Fruit fly (Drosophila melanogaster) whole organism, embryonic: ENCODE measurements around the gene woc.

ENCODE experiments used
- Ada2b ChIP-seq: fragments of 200-800 bp; sonication (Bioruptor generic); IDR thresholded peaks from 2 replicates; pipeline ENCODE4 v1.3.6; 2022; ENCODE audit warnings: missing biosample characterization, missing genetic modification characterization
- Aef1 ChIP-seq: fragments of 200-800 bp; sonication (Bioruptor generic); IDR thresholded peaks from 3 replicates; pipeline ENCODE4 v1.3.6; 2022; ENCODE audit warnings: missing biosample characterization, missing genetic modification characterization
- Atf-2 ChIP-seq: fragments of 200-800 bp; sonication (Bioruptor generic); optimal IDR thresholded peaks from 2 replicates; lab custom pipeline; 2016; ENCODE audit warnings: missing biosample characterization, missing genetic modification characterization
- Atf6 ChIP-seq: fragments of 200-800 bp; sonication (Bioruptor generic); IDR thresholded peaks from 2 replicates; pipeline ENCODE4 v1.3.6; 2022; ENCODE audit warnings: missing biosample characterization, missing genetic modification characterization
- CG10979 ChIP-seq: fragments of 200-800 bp; sonication (Bioruptor generic); optimal IDR thresholded peaks from 2 replicates; lab custom pipeline; 2018; ENCODE audit warnings: missing biosample characterization, mild to moderate bottlenecking, missing genetic modification characterization, moderate library complexity
- CG11085 ChIP-seq: fragments of 200-800 bp; sonication (Bioruptor generic); IDR thresholded peaks from 2 replicates; pipeline ENCODE4 v1.3.6; 2022; ENCODE audit warnings: missing biosample characterization, missing genetic modification characterization
- CG11456 ChIP-seq: fragments of 200-800 bp; sonication (Bioruptor generic); IDR thresholded peaks from 3 replicates; pipeline ENCODE4 v1.3.6; 2022; ENCODE audit warnings: missing biosample characterization, missing genetic modification characterization
- CG11560 ChIP-seq: fragments of 200-800 bp; sonication (Bioruptor generic); IDR thresholded peaks from 3 replicates; pipeline ENCODE4 v1.3.6; 2022; ENCODE audit warnings: missing biosample characterization, missing genetic modification characterization
- CG12769 ChIP-seq: fragments of 200-800 bp; sonication (Bioruptor generic); optimal IDR thresholded peaks from 2 replicates; lab custom pipeline; 2019; ENCODE audit warnings: missing biosample characterization, mild to moderate bottlenecking, missing genetic modification characterization, moderate library complexity
- CG14710 ChIP-seq: fragments of 200-800 bp; sonication (Bioruptor generic); optimal IDR thresholded peaks from 3 replicates; lab custom pipeline; 2019; ENCODE audit warnings: missing biosample characterization, mild to moderate bottlenecking, missing genetic modification characterization, moderate library complexity
- CG1529 ChIP-seq: fragments of 200-800 bp; sonication (Bioruptor generic); optimal IDR thresholded peaks from 3 replicates; lab custom pipeline; 2018; ENCODE audit warnings: missing biosample characterization, missing genetic modification characterization
- CG15696 ChIP-seq: fragments of 200-800 bp; sonication (Bioruptor generic); optimal IDR thresholded peaks from 2 replicates; lab custom pipeline; 2019; ENCODE audit warnings: missing biosample characterization, mild to moderate bottlenecking, missing genetic modification characterization, moderate library complexity
- CG16813 ChIP-seq: fragments of 200-800 bp; sonication (Bioruptor generic); IDR thresholded peaks from 3 replicates; pipeline ENCODE4 v1.3.6; 2022; ENCODE audit warnings: missing biosample characterization, missing genetic modification characterization; ENCODE audit not compliant: partially characterized antibody
- CG17359 ChIP-seq: fragments of 200-800 bp; sonication (Bioruptor generic); optimal IDR thresholded peaks from 3 replicates; lab custom pipeline; 2018; ENCODE audit warnings: missing biosample characterization, mild to moderate bottlenecking, missing genetic modification characterization, moderate library complexity
- CG17612 ChIP-seq: fragments of 200-800 bp; sonication (Bioruptor generic); IDR thresholded peaks from 2 replicates; pipeline ENCODE4 v1.3.6; 2022; ENCODE audit warnings: missing biosample characterization, missing genetic modification characterization
- CG2129 ChIP-seq: fragments of 200-800 bp; sonication (Bioruptor generic); IDR thresholded peaks from 2 replicates; pipeline ENCODE4 v1.3.6; 2022; ENCODE audit warnings: missing biosample characterization, missing genetic modification characterization; ENCODE audit not compliant: partially characterized antibody
- CG2202 ChIP-seq: fragments of 200-800 bp; sonication (Bioruptor generic); optimal IDR thresholded peaks from 2 replicates; lab custom pipeline; 2018; ENCODE audit warnings: missing biosample characterization, mild to moderate bottlenecking, missing genetic modification characterization
- CG32532 ChIP-seq: fragments of 200-800 bp; sonication (Bioruptor generic); IDR thresholded peaks from 2 replicates; pipeline ENCODE4 v1.3.6; 2022; ENCODE audit warnings: missing biosample characterization, missing genetic modification characterization
- CG32767 ChIP-seq: fragments of 200-800 bp; sonication (Bioruptor generic); IDR thresholded peaks from 2 replicates; pipeline ENCODE4 v1.3.6; 2022; ENCODE audit warnings: missing biosample characterization, missing genetic modification characterization
- CG33557 ChIP-seq: fragments of 200-800 bp; sonication (Bioruptor generic); optimal IDR thresholded peaks from 2 replicates; lab custom pipeline; 2019; ENCODE audit warnings: missing biosample characterization, mild to moderate bottlenecking, missing genetic modification characterization, moderate library complexity
- CG4854 ChIP-seq: fragments of 200-800 bp; sonication (Bioruptor generic); optimal IDR thresholded peaks from 2 replicates; lab custom pipeline; 2016; ENCODE audit warnings: missing biosample characterization, missing genetic modification characterization, inconsistent platforms
- CG6765 ChIP-seq: fragments of 200-800 bp; sonication (Bioruptor generic); optimal IDR thresholded peaks from 3 replicates; lab custom pipeline; 2017; ENCODE audit warnings: missing biosample characterization, mild to moderate bottlenecking, missing genetic modification characterization
- CG6813 ChIP-seq: fragments of 200-800 bp; sonication (Bioruptor generic); optimal IDR thresholded peaks from 2 replicates; lab custom pipeline; 2017; ENCODE audit warnings: missing biosample characterization, missing genetic modification characterization, mild to moderate bottlenecking, moderate library complexity, missing genetic modification reagents
- CrebB ChIP-seq: fragments of 200-800 bp; sonication (Bioruptor generic); optimal IDR thresholded peaks from 3 replicates; lab custom pipeline; 2018; ENCODE audit warnings: missing biosample characterization, mild to moderate bottlenecking, missing genetic modification characterization
- D19A ChIP-seq: fragments of 200-800 bp; optimal IDR thresholded peaks from 3 replicates; lab custom pipeline; 2019; ENCODE audit warnings: missing biosample characterization, mild to moderate bottlenecking, missing genetic modification characterization, moderate library complexity
- Dbx ChIP-seq: fragments of 200-800 bp; sonication (Bioruptor generic); IDR thresholded peaks from 3 replicates; pipeline ENCODE4 v1.3.6; 2022; ENCODE audit warnings: missing biosample characterization, missing genetic modification characterization
- Drgx ChIP-seq: fragments of 200-800 bp; sonication (Bioruptor generic); IDR thresholded peaks from 2 replicates; pipeline ENCODE4 v1.3.6; 2022; ENCODE audit warnings: missing biosample characterization, missing genetic modification characterization
- HLH3B ChIP-seq: fragments of 200-800 bp; sonication (Bioruptor generic); IDR thresholded peaks from 2 replicates; pipeline ENCODE4 v1.3.6; 2022; ENCODE audit warnings: missing biosample characterization, missing genetic modification characterization
- HmgD ChIP-seq: fragments of 200-800 bp; sonication (Bioruptor generic); optimal IDR thresholded peaks from 3 replicates; lab custom pipeline; 2016; ENCODE audit warnings: missing biosample characterization, missing genetic modification characterization
- Hsf ChIP-seq: fragments of 200-800 bp; sonication (Bioruptor generic); optimal IDR thresholded peaks from 3 replicates; lab custom pipeline; 2016; ENCODE audit warnings: missing biosample characterization, missing genetic modification characterization
- Myb ChIP-seq: fragments of 200-800 bp; sonication (Bioruptor generic); optimal IDR thresholded peaks from 2 replicates; lab custom pipeline; 2016; ENCODE audit warnings: missing biosample characterization, missing genetic modification characterization
- Nf-YB ChIP-seq: fragments of 200-800 bp; sonication (Bioruptor generic); optimal IDR thresholded peaks from 3 replicates; lab custom pipeline; 2019; ENCODE audit warnings: missing biosample characterization, mild to moderate bottlenecking, missing genetic modification characterization, moderate library complexity
- Optix ChIP-seq: fragments of 200-800 bp; sonication (Bioruptor generic); IDR thresholded peaks from 3 replicates; pipeline ENCODE4 v1.3.6; 2022; ENCODE audit warnings: missing biosample characterization, missing genetic modification characterization
- Ravus ChIP-seq: fragments of 200-800 bp; sonication (Bioruptor generic); IDR thresholded peaks from 2 replicates; pipeline ENCODE4 v1.3.6; 2022; ENCODE audit warnings: missing biosample characterization, missing genetic modification characterization
- Sox102F ChIP-seq: fragments of 200-800 bp; sonication (Bioruptor generic); optimal IDR thresholded peaks from 2 replicates; lab custom pipeline; 2018; ENCODE audit warnings: missing biosample characterization, mild to moderate bottlenecking, missing genetic modification characterization, moderate library complexity
- TFAM ChIP-seq: fragments of 200-800 bp; sonication (Bioruptor generic); optimal IDR thresholded peaks from 2 replicates; lab custom pipeline; 2017; ENCODE audit warnings: missing biosample characterization, missing genetic modification characterization, inconsistent platforms
- ara ChIP-seq: fragments of 200-800 bp; sonication (Bioruptor generic); IDR thresholded peaks from 2 replicates; pipeline ENCODE4 v1.3.6; 2022; ENCODE audit warnings: missing biosample characterization, missing genetic modification characterization
- croc ChIP-seq: fragments of 200-800 bp; sonication (Bioruptor generic); conservative IDR thresholded peaks from 3 replicates; pipeline ENCODE4 v1.3.6; 2022; ENCODE audit warnings: missing biosample characterization, missing genetic modification characterization
- dmrt11E ChIP-seq: fragments of 200-800 bp; sonication (Bioruptor generic); optimal IDR thresholded peaks from 3 replicates; lab custom pipeline; 2018; ENCODE audit warnings: missing biosample characterization, mild to moderate bottlenecking, missing genetic modification characterization, moderate library complexity
- fd3F ChIP-seq: fragments of 200-800 bp; sonication (Bioruptor generic); optimal IDR thresholded peaks from 2 replicates; lab custom pipeline; 2018; ENCODE audit warnings: missing biosample characterization, mild to moderate bottlenecking, missing genetic modification characterization, moderate library complexity
- fd96Cb ChIP-seq: fragments of 200-800 bp; sonication (Bioruptor generic); optimal IDR thresholded peaks from 2 replicates; lab custom pipeline; 2018; ENCODE audit warnings: missing biosample characterization, mild to moderate bottlenecking, missing genetic modification characterization, moderate library complexity
- fu2 ChIP-seq: fragments of 200-800 bp; sonication (Bioruptor generic); optimal IDR thresholded peaks from 2 replicates; lab custom pipeline; 2016; ENCODE audit warnings: missing biosample characterization, missing genetic modification characterization
- gcm ChIP-seq: fragments of 200-800 bp; sonication (Bioruptor generic); optimal IDR thresholded peaks from 2 replicates; lab custom pipeline; 2019; ENCODE audit warnings: missing biosample characterization, mild to moderate bottlenecking, missing genetic modification characterization, moderate library complexity
- phol ChIP-seq: fragments of 200-800 bp; sonication (Bioruptor generic); optimal IDR thresholded peaks from 3 replicates; lab custom pipeline; 2018; ENCODE audit warnings: missing biosample characterization, mild to moderate bottlenecking, missing genetic modification characterization, moderate library complexity
- pnt ChIP-seq: fragments of 200-800 bp; sonication (Bioruptor generic); optimal IDR thresholded peaks from 3 replicates; lab custom pipeline; 2016; ENCODE audit warnings: missing biosample characterization, missing genetic modification characterization
- ranshi ChIP-seq: fragments of 200-800 bp; sonication (Bioruptor generic); IDR thresholded peaks from 2 replicates; pipeline ENCODE4 v1.3.6; 2022; ENCODE audit warnings: missing biosample characterization, missing genetic modification characterization
- row ChIP-seq: fragments of 200-800 bp; sonication (Bioruptor generic); IDR thresholded peaks from 3 replicates; pipeline ENCODE4 v1.3.6; 2022; ENCODE audit warnings: missing biosample characterization, missing genetic modification characterization
- slou ChIP-seq: fragments of 200-800 bp; sonication (Bioruptor generic); optimal IDR thresholded peaks from 3 replicates; lab custom pipeline; 2016; ENCODE audit warnings: missing biosample characterization, missing genetic modification characterization
- stwl ChIP-seq: fragments of 200-800 bp; sonication (Bioruptor generic); optimal IDR thresholded peaks from 3 replicates; lab custom pipeline; 2018; ENCODE audit warnings: missing biosample characterization, mild to moderate bottlenecking, missing genetic modification characterization, moderate library complexity
- wek ChIP-seq: fragments of 200-800 bp; sonication (Bioruptor generic); optimal IDR thresholded peaks from 3 replicates; lab custom pipeline; 2018; ENCODE audit warnings: missing biosample characterization, mild to moderate bottlenecking, missing genetic modification characterization, moderate library complexity
- zfh2 ChIP-seq: fragments of 200-800 bp; sonication (Bioruptor generic); optimal IDR thresholded peaks from 2 replicates; lab custom pipeline; 2016; ENCODE audit warnings: missing biosample characterization, missing genetic modification characterization

The woc gene

DNA sequence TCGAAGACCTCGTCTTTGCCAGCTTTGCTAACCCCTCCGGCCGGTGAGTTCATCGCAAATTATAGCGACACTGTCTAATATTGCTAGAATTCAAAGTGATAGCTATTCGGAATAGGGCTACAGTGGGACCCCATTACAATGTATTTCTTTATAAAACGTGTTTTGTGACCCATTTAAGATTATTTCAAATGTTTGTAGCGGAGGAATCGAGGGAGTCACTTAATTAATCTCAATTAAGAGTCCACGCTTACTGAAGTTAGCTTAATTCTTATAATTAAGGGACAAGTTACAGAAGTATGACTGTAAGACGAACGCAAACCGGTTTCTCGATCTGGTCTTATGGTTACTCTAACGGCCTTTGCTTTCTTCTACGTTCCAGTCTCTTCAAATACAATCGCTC, 25.8 kb upstream of the woc start (continued):
- TF ChIP-seq CG2202 (tag; lab: Kevin White, UChicago) = no peak
- peak; percentile 57; the same call in 1 of the 3 replicates for TF ChIP-seq Dbx (GFP tag; lab: Robert Waterston, UW)
- no peak for TF ChIP-seq CG11560 (tag; lab: Robert Waterston, UW)
- TF ChIP-seq CG14710 = peak; percentile 17
- TF ChIP-seq CG15696 (tag; lab: Kevin White, UChicago) = peak; percentile 51
- TF ChIP-seq fd96Cb = peak; percentile 43
- TF ChIP-seq CG33557 (GFP tag; lab: Kevin White, UChicago) = peak; percentile 8
- TF ChIP-seq CG1529 = no peak
- TF ChIP-seq CG16813 (GFP tag; lab: Robert Waterston, UW) = no peak
- TF ChIP-seq Myb (GFP tag; lab: Kevin White, UChicago) = peak; percentile 6
- peak; percentile 26 for TF ChIP-seq CrebB (tag; lab: Kevin White, UChicago)
- TF ChIP-seq CG10979 (tag; lab: Kevin White, UChicago) = peak; percentile 62
- peak; percentile 80 for TF ChIP-seq CG32532 (GFP tag; lab: Robert Waterston, UW)
- TF ChIP-seq HLH3B (GFP tag; lab: Robert Waterston, UW) = no peak
- peak; percentile 10 for TF ChIP-seq pnt (GFP tag; lab: Kevin White, UChicago)
- no peak for TF ChIP-seq Optix (GFP tag; lab: Robert Waterston, UW)
- TF ChIP-seq CG4854 (GFP tag; lab: Kevin White, UChicago) = no peak
- peak; percentile 61 for TF ChIP-seq zfh2 (GFP tag; lab: Kevin White, UChicago)
- TF ChIP-seq Ada2b (GFP tag; lab: Robert Waterston, UW) = 0 out of 2 replicates have a peak, but pooled peaks have one; percentile 12
- TF ChIP-seq CG11456 (GFP tag; lab: Robert Waterston, UW) = no peak
- TF ChIP-seq CG6765 (GFP tag; lab: Kevin White, UChicago) = no peak
- no peak for TF ChIP-seq CG17612 (GFP tag; lab: Robert Waterston, UW)
- TF ChIP-seq CG6813 = peak; percentile 24
- TF ChIP-seq stwl (tag; lab: Kevin White, UChicago) = no peak
- TF ChIP-seq fu2 = no peak
- TF ChIP-seq TFAM (GFP tag; lab: Kevin White, UChicago) = no peak
- peak; percentile 27 for TF ChIP-seq dmrt11E (tag; lab: Kevin White, UChicago)
- TF ChIP-seq Sox102F = peak; percentile 23
- peak; percentile 63 for TF ChIP-seq CG12769 (tag; lab: Kevin White, UChicago)
- no peak for TF ChIP-seq wek (GFP tag; lab: Kevin White, UChicago)
- TF ChIP-seq Hsf (GFP tag; lab: Kevin White, UChicago) = peak; percentile 56
- TF ChIP-seq HmgD (GFP tag; lab: Kevin White, UChicago) = no peak
- TF ChIP-seq phol (tag; lab: Kevin White, UChicago) = peak; percentile 33
- TF ChIP-seq D19A (tag; lab: Kevin White, UChicago) = peak; percentile 21
- TF ChIP-seq CG32767 (GFP tag; lab: Robert Waterston, UW) = no peak
- TF ChIP-seq CG17359 (tag; lab: Kevin White, UChicago) = peak; percentile 48
- TF ChIP-seq Nf-YB = no peak
- TF ChIP-seq Ravus (GFP tag; lab: Robert Waterston, UW) = no peak
- no peak for TF ChIP-seq slou (GFP tag; lab: Kevin White, UChicago)
- peak; percentile 40; the same call in 1 of the 3 replicates for TF ChIP-seq Aef1 (GFP tag; lab: Robert Waterston, UW)
- no peak for TF ChIP-seq Atf-2 (GFP tag; lab: Kevin White, UChicago)
- no peak for TF ChIP-seq gcm (GFP tag; lab: Kevin White, UChicago)
- no peak for TF ChIP-seq CG2129 (GFP tag; lab: Robert Waterston, UW)
- 0 out of 3 replicates have a peak, but pooled peaks have one; percentile 12 for TF ChIP-seq croc (GFP tag; lab: Robert Waterston, UW)
- TF ChIP-seq Atf6 (GFP tag; lab: Robert Waterston, UW) = 0 out of 2 replicates have a peak, but pooled peaks have one; percentile 24
- peak; percentile 39; the same call in 1 of the 2 replicates for TF ChIP-seq ara (GFP tag; lab: Robert Waterston, UW)
- peak; percentile 34; the same call in 1 of the 2 replicates for TF ChIP-seq ranshi (GFP tag; lab: Robert Waterston, UW)
- no peak for TF ChIP-seq CG11085 (GFP tag; lab: Robert Waterston, UW)
- no peak for TF ChIP-seq fd3F (GFP tag; lab: Kevin White, UChicago)
- TF ChIP-seq row (GFP tag; lab: Robert Waterston, UW) = peak; percentile 77
- peak; percentile 52 for TF ChIP-seq Drgx (GFP tag; lab: Robert Waterston, UW)
